Fruit fly (Drosophila melanogaster) whole organism, embryonic: ENCODE results near the gene CheA75a.

Experiments
- Atf-2 ChIP-seq: fragments of 200-800 bp; sonication (Bioruptor generic); optimal IDR thresholded peaks from 2 replicates; lab custom pipeline; 2016; ENCODE audit warnings: missing biosample characterization, missing genetic modification characterization
- Bteb2 ChIP-seq: fragments of 200-800 bp; sonication (Bioruptor generic); optimal IDR thresholded peaks from 2 replicates; lab custom pipeline; 2016; ENCODE audit warnings: missing biosample characterization, missing genetic modification characterization
- CG10209 ChIP-seq: fragments of 200-800 bp; sonication (Bioruptor generic); optimal IDR thresholded peaks from 3 replicates; lab custom pipeline; 2017; ENCODE audit warnings: missing biosample characterization, mild to moderate bottlenecking, missing genetic modification characterization, missing genetic modification reagents
- CG10959 ChIP-seq: fragments of 200-800 bp; sonication (Bioruptor generic); IDR thresholded peaks from 2 replicates; pipeline ENCODE4 v1.3.6; 2022; ENCODE audit warnings: missing biosample characterization, missing genetic modification characterization
- CG11085 ChIP-seq: fragments of 200-800 bp; sonication (Bioruptor generic); IDR thresholded peaks from 2 replicates; pipeline ENCODE4 v1.3.6; 2022; ENCODE audit warnings: missing biosample characterization, missing genetic modification characterization
- CG11247 ChIP-seq: fragments of 200-800 bp; sonication (Bioruptor generic); IDR thresholded peaks from 2 replicates; pipeline ENCODE4 v1.3.6; 2022; ENCODE audit warnings: missing biosample characterization, missing genetic modification characterization
- CG12299 ChIP-seq: fragments of 200-800 bp; sonication (Bioruptor generic); optimal IDR thresholded peaks from 2 replicates; lab custom pipeline; 2018; ENCODE audit warnings: missing biosample characterization, mild to moderate bottlenecking, missing genetic modification characterization
- CG13775 ChIP-seq: fragments of 200-800 bp; sonication (Bioruptor generic); optimal IDR thresholded peaks from 3 replicates; lab custom pipeline; 2017; ENCODE audit warnings: missing biosample characterization, mild to moderate bottlenecking, missing genetic modification characterization
- CG17802 ChIP-seq: fragments of 200-800 bp; sonication (Bioruptor generic); optimal IDR thresholded peaks from 2 replicates; lab custom pipeline; 2018; ENCODE audit warnings: missing biosample characterization, mild to moderate bottlenecking, missing genetic modification characterization, moderate library complexity
- CG17912 ChIP-seq: fragments of 200-800 bp; sonication (Bioruptor generic); optimal IDR thresholded peaks from 2 replicates; lab custom pipeline; 2018; ENCODE audit warnings: missing biosample characterization, mild to moderate bottlenecking, missing genetic modification characterization
- CG31224 ChIP-seq: fragments of 200-800 bp; sonication (Bioruptor generic); IDR thresholded peaks from 2 replicates; pipeline ENCODE4 v1.3.6; 2022; ENCODE audit warnings: missing biosample characterization, missing genetic modification characterization
- CG32767 ChIP-seq: fragments of 200-800 bp; sonication (Bioruptor generic); IDR thresholded peaks from 2 replicates; pipeline ENCODE4 v1.3.6; 2022; ENCODE audit warnings: missing biosample characterization, missing genetic modification characterization
- CG33213 ChIP-seq: fragments of 200-800 bp; sonication (Bioruptor generic); optimal IDR thresholded peaks from 3 replicates; lab custom pipeline; 2016; ENCODE audit warnings: missing biosample characterization, missing genetic modification characterization
- CG5245 ChIP-seq: fragments of 200-800 bp; sonication (Bioruptor generic); optimal IDR thresholded peaks from 3 replicates; lab custom pipeline; 2016; ENCODE audit warnings: missing biosample characterization, missing genetic modification characterization
- CG6175 ChIP-seq: fragments of 200-800 bp; sonication (Bioruptor generic); IDR thresholded peaks from 3 replicates; pipeline ENCODE4 v1.3.6; 2022; ENCODE audit warnings: missing biosample characterization, missing genetic modification characterization
- CG6254 ChIP-seq: fragments of 200-800 bp; sonication (Bioruptor generic); optimal IDR thresholded peaks from 3 replicates; lab custom pipeline; 2017; ENCODE audit warnings: mild to moderate bottlenecking, missing biosample characterization, missing genetic modification reagents, missing genetic modification characterization
- CG6683 ChIP-seq: fragments of 200-800 bp; sonication (Bioruptor generic); optimal IDR thresholded peaks from 2 replicates; lab custom pipeline; 2017; ENCODE audit warnings: missing biosample characterization, mild to moderate bottlenecking, missing genetic modification characterization, missing genetic modification reagents
- CG6791 ChIP-seq: fragments of 200-800 bp; sonication (Bioruptor generic); IDR thresholded peaks from 3 replicates; pipeline ENCODE4 v1.3.6; 2022; ENCODE audit warnings: missing biosample characterization, missing genetic modification characterization; ENCODE audit not compliant: partially characterized antibody
- CG7271 ChIP-seq: fragments of 200-800 bp; sonication (Bioruptor generic); optimal IDR thresholded peaks from 2 replicates; lab custom pipeline; 2018; ENCODE audit warnings: missing biosample characterization, mild to moderate bottlenecking, missing genetic modification characterization, moderate library complexity
- CG7357 ChIP-seq: fragments of 200-800 bp; sonication (Bioruptor generic); IDR thresholded peaks from 3 replicates; pipeline ENCODE4 v1.3.6; 2022; ENCODE audit warnings: missing biosample characterization, missing genetic modification characterization
- CG7745 ChIP-seq: fragments of 200-800 bp; sonication (Bioruptor generic); optimal IDR thresholded peaks from 2 replicates; lab custom pipeline; 2018; ENCODE audit warnings: missing biosample characterization, mild to moderate bottlenecking, missing genetic modification characterization, moderate library complexity
- CG7987 ChIP-seq: fragments of 200-800 bp; sonication (Bioruptor generic); optimal IDR thresholded peaks from 2 replicates; lab custom pipeline; 2018; ENCODE audit warnings: missing biosample characterization, mild to moderate bottlenecking, missing genetic modification characterization, moderate library complexity
- CG8281 ChIP-seq: fragments of 200-800 bp; sonication (Bioruptor generic); optimal IDR thresholded peaks from 2 replicates; lab custom pipeline; 2018; ENCODE audit warnings: missing biosample characterization, mild to moderate bottlenecking, missing genetic modification characterization, moderate library complexity
- CG9437 ChIP-seq: fragments of 200-800 bp; sonication (Bioruptor generic); optimal IDR thresholded peaks from 2 replicates; lab custom pipeline; 2018; ENCODE audit warnings: missing biosample characterization, mild to moderate bottlenecking, missing genetic modification characterization
- CG9797 ChIP-seq: fragments of 200-800 bp; sonication (Bioruptor generic); optimal IDR thresholded peaks from 3 replicates; lab custom pipeline; 2018; ENCODE audit warnings: missing biosample characterization, mild to moderate bottlenecking, missing genetic modification characterization
- D19B ChIP-seq: fragments of 200-800 bp; sonication (Bioruptor generic); optimal IDR thresholded peaks from 2 replicates; lab custom pipeline; 2017; ENCODE audit warnings: missing biosample characterization, mild to moderate bottlenecking, missing genetic modification characterization
- Dbx ChIP-seq: fragments of 200-800 bp; sonication (Bioruptor generic); IDR thresholded peaks from 3 replicates; pipeline ENCODE4 v1.3.6; 2022; ENCODE audit warnings: missing biosample characterization, missing genetic modification characterization
- Dip3 ChIP-seq: fragments of 200-800 bp; sonication (Bioruptor generic); optimal IDR thresholded peaks from 3 replicates; lab custom pipeline; 2016; ENCODE audit warnings: missing biosample characterization, missing genetic modification characterization
- H2.0 ChIP-seq: fragments of 200-800 bp; sonication (Bioruptor generic); IDR thresholded peaks from 2 replicates; pipeline ENCODE4 v1.3.6; 2022; ENCODE audit warnings: missing biosample characterization, missing genetic modification characterization
- HmgD ChIP-seq: fragments of 200-800 bp; sonication (Bioruptor generic); optimal IDR thresholded peaks from 3 replicates; lab custom pipeline; 2016; ENCODE audit warnings: missing biosample characterization, missing genetic modification characterization
- Myb ChIP-seq: fragments of 200-800 bp; sonication (Bioruptor generic); optimal IDR thresholded peaks from 2 replicates; lab custom pipeline; 2016; ENCODE audit warnings: missing biosample characterization, missing genetic modification characterization
- NC2β ChIP-seq: fragments of 200-800 bp; sonication (Bioruptor generic); optimal IDR thresholded peaks from 2 replicates; lab custom pipeline; 2016; ENCODE audit warnings: missing biosample characterization, missing genetic modification characterization
- Neu2 ChIP-seq: fragments of 200-800 bp; sonication (Bioruptor generic); optimal IDR thresholded peaks from 3 replicates; lab custom pipeline; 2016; ENCODE audit warnings: missing biosample characterization, missing genetic modification characterization, borderline replicate concordance
- Sox100B ChIP-seq: fragments of 200-800 bp; sonication (Bioruptor generic); optimal IDR thresholded peaks from 3 replicates; lab custom pipeline; 2018; ENCODE audit warnings: missing biosample characterization, mild to moderate bottlenecking, missing genetic modification characterization
- Spps ChIP-seq: fragments of 200-800 bp; sonication (Bioruptor generic); optimal IDR thresholded peaks from 2 replicates; lab custom pipeline; 2018; ENCODE audit warnings: missing biosample characterization, mild to moderate bottlenecking, missing genetic modification characterization
- ac ChIP-seq: fragments of 200-800 bp; sonication (Bioruptor generic); optimal IDR thresholded peaks from 3 replicates; lab custom pipeline; 2017; ENCODE audit warnings: missing biosample characterization, mild to moderate bottlenecking, missing genetic modification characterization
- cad ChIP-seq: fragments of >200 bp; optimal IDR thresholded peaks from 2 replicates; lab custom pipeline; 2017; ENCODE audit warnings: missing biosample characterization, missing genetic modification characterization
- da ChIP-seq: fragments of 200-800 bp; sonication (Bioruptor generic); optimal IDR thresholded peaks from 2 replicates; lab custom pipeline; 2016; ENCODE audit warnings: missing biosample characterization, missing genetic modification characterization
- dmrt11E ChIP-seq: fragments of 200-800 bp; sonication (Bioruptor generic); optimal IDR thresholded peaks from 3 replicates; lab custom pipeline; 2018; ENCODE audit warnings: missing biosample characterization, mild to moderate bottlenecking, missing genetic modification characterization, moderate library complexity
- fd64A ChIP-seq: fragments of 200-800 bp; sonication (Bioruptor generic); optimal IDR thresholded peaks from 3 replicates; lab custom pipeline; 2018; ENCODE audit warnings: missing biosample characterization, mild to moderate bottlenecking, missing genetic modification characterization
- fu2 ChIP-seq: fragments of 200-800 bp; sonication (Bioruptor generic); optimal IDR thresholded peaks from 2 replicates; lab custom pipeline; 2016; ENCODE audit warnings: missing biosample characterization, missing genetic modification characterization
- gem ChIP-seq: fragments of 200-800 bp; sonication (Bioruptor generic); optimal IDR thresholded peaks from 2 replicates; lab custom pipeline; 2019; ENCODE audit warnings: missing biosample characterization, mild to moderate bottlenecking, missing genetic modification characterization, moderate library complexity
- insv ChIP-seq, 2 experiments: fragments of 200-800 bp; sonication (Bioruptor generic); optimal IDR thresholded peaks; 3 replicates each; lab custom pipeline; 2016 to 2018; ENCODE audit warnings: missing biosample characterization in 2 of 2, missing genetic modification characterization in 2 of 2
- lab ChIP-seq: fragments of 200-800 bp; sonication (Bioruptor generic); optimal IDR thresholded peaks from 3 replicates; lab custom pipeline; 2017; ENCODE audit warnings: missing biosample characterization, missing genetic modification characterization, mild to moderate bottlenecking, moderate library complexity, missing genetic modification reagents
- mirr ChIP-seq: fragments of 200-800 bp; sonication (Bioruptor generic); optimal IDR thresholded peaks from 3 replicates; lab custom pipeline; 2018; ENCODE audit warnings: missing biosample characterization, mild to moderate bottlenecking, missing genetic modification characterization
- nerfin-1 ChIP-seq: fragments of 200-800 bp; sonication (Bioruptor generic); optimal IDR thresholded peaks from 3 replicates; lab custom pipeline; 2019; ENCODE audit warnings: missing biosample characterization, mild to moderate bottlenecking, missing genetic modification characterization, moderate library complexity
- onecut ChIP-seq: fragments of 200-800 bp; sonication (Bioruptor generic); IDR thresholded peaks from 2 replicates; pipeline ENCODE4 v1.3.6; 2022; ENCODE audit warnings: missing biosample characterization, missing genetic modification characterization
- org-1 ChIP-seq: fragments of 200-800 bp; sonication (Bioruptor generic); optimal IDR thresholded peaks from 2 replicates; lab custom pipeline; 2017; ENCODE audit warnings: missing biosample characterization, missing genetic modification characterization
- otp ChIP-seq: fragments of 200-800 bp; sonication (Bioruptor generic); IDR thresholded peaks from 3 replicates; pipeline ENCODE4, ENCODE4 v1.3.6; 2022; ENCODE audit warnings: missing biosample characterization, missing genetic modification characterization
- pfk ChIP-seq: fragments of 200-800 bp; sonication (Bioruptor generic); optimal IDR thresholded peaks from 2 replicates; lab custom pipeline; 2018; ENCODE audit warnings: missing biosample characterization, mild to moderate bottlenecking, missing genetic modification characterization, moderate library complexity
- pnt ChIP-seq: fragments of 200-800 bp; sonication (Bioruptor generic); optimal IDR thresholded peaks from 3 replicates; lab custom pipeline; 2016; ENCODE audit warnings: missing biosample characterization, missing genetic modification characterization
- pum ChIP-seq: fragments of 200-800 bp; sonication (Bioruptor generic); optimal IDR thresholded peaks from 2 replicates; lab custom pipeline; 2016; ENCODE audit warnings: missing biosample characterization, missing genetic modification characterization
- sens ChIP-seq: fragments of 200-800 bp; sonication (Bioruptor generic); peaks from one replicate; lab custom pipeline; 2016; ENCODE audit warnings: missing biosample characterization, missing genetic modification characterization
- sug ChIP-seq: fragments of 200-800 bp; optimal IDR thresholded peaks from 2 replicates; lab custom pipeline; 2019; ENCODE audit warnings: missing biosample characterization, mild to moderate bottlenecking, missing genetic modification characterization, moderate library complexity

CheA75a gene

dm6 chr3L:18274188-18274587 is 22.3 kb downstream of the CheA75a start (continued):
- TF ChIP-seq Atf-2 (GFP tag; lab: Kevin White, UChicago) (no peak), pfk (GFP tag; lab: Kevin White, UChicago) (no peak), Spps (tag; lab: Kevin White, UChicago) (peak; percentile 23), Neu2 (no peak), CG7745 (no peak), CG17802 (no peak), CG9797 (no peak), CG5245 (GFP tag; lab: Kevin White, UChicago) (no peak), CG7987 (no peak), CG11247 (GFP tag; lab: Robert Waterston, UW) (no peak), pum (GFP tag; lab: Kevin White, UChicago) (no peak), cad (GFP tag; lab: Kevin White, UChicago) (no peak), pnt (GFP tag; lab: Kevin White, UChicago) (no peak), CG7271 (tag; lab: Kevin White, UChicago) (peak; percentile 21), CG17912 (GFP tag; lab: Kevin White, UChicago) (no peak), CG10209 (peak; percentile 56), onecut (GFP tag; lab: Robert Waterston, UW) (no peak), Dbx (GFP tag; lab: Robert Waterston, UW) (no peak), Bteb2 (GFP tag; lab: Kevin White, UChicago) (no peak), da (GFP tag; lab: Kevin White, UChicago) (no peak), fd64A (no peak), CG6683 (GFP tag; lab: Kevin White, UChicago) (no peak), H2.0 (GFP tag; lab: Robert Waterston, UW) (no peak), fu2 (GFP tag; lab: Kevin White, UChicago) (no peak), CG6791 (GFP tag; lab: Robert Waterston, UW) (no peak), CG32767 (GFP tag; lab: Robert Waterston, UW) (no peak), CG13775 (GFP tag; lab: Kevin White, UChicago) (no peak), CG9437 (GFP tag; lab: Kevin White, UChicago) (no peak), Sox100B (no peak), CG12299 (tag; lab: Kevin White, UChicago) (no peak), CG11085 (GFP tag; lab: Robert Waterston, UW) (no peak), CG31224 (no peak), HmgD (GFP tag; lab: Kevin White, UChicago) (no peak), lab (peak; percentile 17), org-1 (GFP tag; lab: Kevin White, UChicago) (no peak)
- TF ChIP-seq, all 482 proteins: peak for 86

- TF ChIP-seq dmrt11E (tag; lab: Kevin White, UChicago) (peak; percentile 33), CG8281 (tag; lab: Kevin White, UChicago) (no peak), D19B (GFP tag; lab: Kevin White, UChicago) (no peak), NC2β (GFP tag; lab: Kevin White, UChicago) (no peak), nerfin-1 (tag; lab: Kevin White, UChicago) (no peak), ac (no peak), gem (tag; lab: Kevin White, UChicago) (peak; percentile 33), Myb (GFP tag; lab: Kevin White, UChicago) (no peak), Dip3 (GFP tag; lab: Kevin White, UChicago) (no peak), CG7357 (GFP tag; lab: Robert Waterston, UW) (no peak), CG6175 (no peak), CG33213 (GFP tag; lab: Kevin White, UChicago) (no peak), sug (no peak), CG6254 (no peak), sens (GFP tag; lab: Kevin White, UChicago) (peak; percentile 83), CG10959 (GFP tag; lab: Robert Waterston, UW) (no peak), otp (GFP tag; lab: Robert Waterston, UW) (no peak), mirr (GFP tag; lab: Kevin White, UChicago) (no peak), insv (GFP tag; optimal IDR thresholded peaks at IDR 0.05; lab: Kevin White, UChicago) (no peak)
Observed at dm6 chr3L:18275888-18276287, 24.0 kb downstream of the CheA75a start.
